Worm (Caenorhabditis elegans) whole organism, L1 larva: ENCODE data around the gene K09C8.8.

Source experiments
- C16A3.4 ChIP-seq: fragments of 150-350 bp; optimal IDR thresholded peaks from 2 replicates; lab custom pipeline; 2014; ENCODE audit warnings: missing biosample characterization, missing genetic modification characterization
- ceh-8 ChIP-seq: fragments of 200-800 bp; sonication (Bioruptor generic); optimal IDR thresholded peaks from 2 replicates; lab custom pipeline; 2018; ENCODE audit warnings: mild to moderate bottlenecking, missing genetic modification characterization, moderate library complexity, missing compliant biosample characterization
- dpl-1 ChIP-seq, 3 experiments: fragments of 150-350 bp in 2 of 3; sonication (generic microtip) in 1 of 3; optimal IDR thresholded peaks; 2 replicates each; lab custom pipeline; 2014 to 2017; ENCODE audit warnings: missing biosample characterization in 3 of 3, missing genetic modification characterization in 3 of 3, missing genetic modification reagents in 3 of 3
- egl-27 ChIP-seq, 2 experiments: fragments of 150-350 bp in 1 of 2; sonication (generic microtip); optimal IDR thresholded peaks; 3 replicates each; lab custom pipeline; 2017 to 2018; ENCODE audit warnings: missing biosample characterization in 2 of 2, missing genetic modification characterization in 2 of 2, missing genetic modification reagents in 2 of 2
- elt-2 ChIP-seq: sonication (generic microtip); optimal IDR thresholded peaks from 2 replicates; lab custom pipeline; 2016; ENCODE audit warnings: missing genetic modification characterization, mild to moderate bottlenecking, inconsistent platforms, missing compliant biosample characterization, missing genetic modification reagents
- lin-35 ChIP-seq, 2 experiments: fragments of 150-350 bp; optimal IDR thresholded peaks; 2 replicates each; lab custom pipeline; 2014; ENCODE audit warnings: missing biosample characterization in 2 of 2, missing genetic modification characterization in 2 of 2, missing genetic modification reagents in 2 of 2
- mep-1 ChIP-seq: fragments of 150-350 bp; optimal IDR thresholded peaks from 2 replicates; lab custom pipeline; 2014; ENCODE audit warnings: missing biosample characterization, missing genetic modification characterization
- nhr-237 ChIP-seq: fragments of 150-350 bp; optimal IDR thresholded peaks from 2 replicates; lab custom pipeline; 2014; ENCODE audit warnings: missing biosample characterization, missing genetic modification characterization
- nhr-76 ChIP-seq: sonication (generic microtip); optimal IDR thresholded peaks from 2 replicates; lab custom pipeline; 2017; ENCODE audit warnings: missing biosample characterization, missing genetic modification characterization
- nhr-90 ChIP-seq: sonication (generic microtip); optimal IDR thresholded peaks from 2 replicates; lab custom pipeline; 2016; ENCODE audit warnings: mild to moderate bottlenecking, missing genetic modification characterization, missing compliant biosample characterization; ENCODE audit not compliant: poor library complexity
- pqm-1 ChIP-seq: sonication (generic microtip); optimal IDR thresholded peaks from 3 replicates; lab custom pipeline; 2017; ENCODE audit warnings: missing biosample characterization, missing genetic modification characterization
- sup-37 ChIP-seq: fragments of 200-800 bp; sonication (Bioruptor generic); optimal IDR thresholded peaks from 2 replicates; lab custom pipeline; 2018; ENCODE audit warnings: mild to moderate bottlenecking, missing genetic modification characterization, missing compliant biosample characterization
- tbx-2 ChIP-seq: sonication (generic microtip); optimal IDR thresholded peaks from 2 replicates; lab custom pipeline; 2016; ENCODE audit warnings: missing genetic modification characterization, missing compliant biosample characterization
- unc-30 ChIP-seq: sonication (generic microtip); optimal IDR thresholded peaks from 2 replicates; lab custom pipeline; 2017; ENCODE audit warnings: missing biosample characterization, missing genetic modification characterization

- TF ChIP-seq nhr-237 (tag; lab: Kevin White, UChicago), result no peak
- no peak for TF ChIP-seq egl-27 (tag; optimal IDR thresholded peaks at IDR 0.05; lab: Kevin White, UChicago)
- no peak for TF ChIP-seq nhr-76 (tag; lab: Kevin White, UChicago)
- TF ChIP-seq nhr-90 (tag; lab: Kevin White, UChicago), result no peak
- no peak for TF ChIP-seq dpl-1 (GFP tag; optimal IDR thresholded peaks at IDR 0.05; lab: Kevin White, UChicago)
- TF ChIP-seq elt-2 (tag; lab: Kevin White, UChicago), result no peak
- no peak for TF ChIP-seq pqm-1 (tag; lab: Kevin White, UChicago)
- no peak for TF ChIP-seq sup-37 (GFP tag; lab: Kevin White, UChicago)
- no peak for TF ChIP-seq ceh-8 (GFP tag; lab: Kevin White, UChicago)
- no peak for TF ChIP-seq mep-1 (tag; lab: Kevin White, UChicago)
- no peak for TF ChIP-seq lin-35 (GFP tag; optimal IDR thresholded peaks at IDR 0.05; lab: Kevin White, UChicago)
- no peak for TF ChIP-seq tbx-2 (tag; lab: Kevin White, UChicago)
- TF ChIP-seq C16A3.4 (tag; lab: Kevin White, UChicago), result no peak
- no peak for TF ChIP-seq unc-30 (tag; lab: Kevin White, UChicago)
Observed at ce11 chrX:10927136-10927535, 43.6 kb upstream of the K09C8.8 start.
